Worm (Caenorhabditis elegans): ENCODE data around the gene Y116A8C.467.
"Not testable (repeated sequence)": the region's sequence is repeated elsewhere in the genome, so short reads cannot be mapped to it uniquely, and the experiment has no call there.

Gene Y116A8C.467

DNA sequence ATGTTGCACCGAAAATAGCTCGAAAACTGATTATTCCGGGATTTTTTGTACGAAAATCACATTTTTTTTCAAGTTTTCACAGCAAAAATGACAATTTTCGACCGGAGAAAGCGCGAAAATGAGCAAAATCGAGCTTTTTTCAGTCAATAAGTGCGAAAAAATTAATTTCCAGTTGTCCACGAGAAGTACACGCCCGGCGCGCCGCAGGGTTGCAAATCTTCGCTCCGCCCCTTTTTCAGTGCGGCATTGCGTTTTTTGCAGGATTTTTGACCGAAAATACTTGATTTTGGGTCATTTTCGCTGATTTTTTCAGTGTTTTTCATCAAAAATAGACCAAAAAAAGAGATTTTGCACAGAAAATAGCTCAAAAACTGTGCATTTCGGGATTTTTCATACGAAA is 20.7 kb upstream of the Y116A8C.467 start:
- TF ChIP-seq ceh-100 (GFP tag; IDR thresholded peaks at IDR 0.05) (peak; percentile 69; the same call in 1 of the 2 replicates), attf-6 (GFP tag; IDR thresholded peaks at IDR 0.05) (peak; percentile 40; the same call in 1 of the 2 replicates), mcd-1 (GFP tag; IDR thresholded peaks at IDR 0.05) (peak; percentile 47; the same call in 1 of the 2 replicates), D2030.7 (GFP tag; IDR thresholded peaks at IDR 0.05) (no peak), T07F8.4 (tag; optimal IDR thresholded peaks at IDR 0.05) (no peak), Y79H2A.3 (GFP tag; conservative IDR thresholded peaks at IDR 0.05) (no peak), snpc-4 (GFP tag; optimal IDR thresholded peaks at IDR 0.05) (no peak), snpc-4 (tag; optimal IDR thresholded peaks at IDR 0.05) (peak in 3 of 4 experiments; percentile 22 to 74 (median 30)), F39B2.1 (GFP tag; IDR thresholded peaks at IDR 0.05) (no peak)

- TF ChIP-seq ccch-3 (GFP tag; optimal IDR thresholded peaks at IDR 0.05), result no peak
- TF ChIP-seq snpc-4 (GFP tag; optimal IDR thresholded peaks at IDR 0.05), result no peak
- TF ChIP-seq snpc-4 (tag; optimal IDR thresholded peaks at IDR 0.05), result peak in 1 of 4 experiments; percentile 15
- 0 out of 2 replicates have a peak, but pooled peaks have one; percentile 24 for TF ChIP-seq attf-6 (GFP tag; IDR thresholded peaks at IDR 0.05)
These were observed 15.0 kb upstream of the Y116A8C.467 start, which contains the start of gene Y116A8C.25 for ce11 chrIV:17078649-17079048. Y116A8C.25 (minus strand) TSS chrIV:17078749.

ce11 chrIV:17076000-17076399 is 12.4 kb upstream of the Y116A8C.467 start:
- TF ChIP-seq hsf-1 (GFP tag; IDR thresholded peaks at IDR 0.05) (peak; percentile 96), attf-6 (GFP tag; IDR thresholded peaks at IDR 0.05) (peak; percentile 31; the same call in 1 of the 2 replicates)

DNA sequence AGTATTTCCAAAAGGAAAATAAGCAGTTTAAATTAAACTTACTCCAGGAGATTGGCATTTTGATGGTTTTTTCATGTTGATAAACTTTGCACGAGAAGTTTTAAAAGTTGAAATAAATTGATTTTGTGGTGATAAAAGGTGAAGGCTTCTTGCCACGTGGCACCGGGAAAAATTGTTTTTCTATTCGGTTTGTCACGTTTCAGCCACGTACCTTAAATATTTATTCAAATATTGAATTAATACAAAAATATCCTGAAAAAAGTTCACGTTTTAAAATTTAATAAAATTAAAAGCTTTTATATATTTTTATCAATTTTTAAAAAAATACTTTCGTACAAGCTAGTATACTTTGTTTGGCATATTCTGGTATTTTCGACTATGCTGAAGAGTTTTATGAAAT is 7.2 kb upstream of the Y116A8C.467 start, which contains the start of gene Y116A8C.24:
Y116A8C.24 (minus strand) TSS at position 101 of the 400 bp plus-strand sequence.
- TF ChIP-seq tbp1 (GFP tag; optimal IDR thresholded peaks at IDR 0.05); efl-1 (GFP tag; optimal IDR thresholded peaks at IDR 0.05); sdz-38 (tag; optimal IDR thresholded peaks at IDR 0.05): not testable (repeated sequence)

DNA sequence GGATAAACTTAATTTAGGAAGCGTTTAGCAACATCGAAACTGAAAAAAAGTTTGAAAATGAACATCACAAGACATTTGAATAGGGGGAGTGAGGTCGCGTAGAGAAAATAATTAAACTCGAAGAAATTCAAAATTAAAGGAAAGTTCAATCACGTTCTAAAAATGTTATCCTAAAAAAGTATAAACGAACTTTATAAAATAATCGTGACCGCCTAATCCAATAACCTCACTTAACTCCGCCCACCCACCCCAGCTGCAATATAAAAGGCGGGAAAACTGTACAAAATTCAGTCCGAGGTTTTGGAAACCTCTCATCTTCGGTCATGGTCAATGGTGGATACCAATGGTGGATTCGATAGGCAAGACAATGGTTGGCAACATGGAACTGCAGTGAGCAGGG is 1.3 kb upstream of the Y116A8C.467 start, which contains the start of gene Y116A8C.465:
Y116A8C.465 (plus strand) TSS at position 301 of the 400 bp plus-strand sequence.
- TF ChIP-seq aptf-2 (GFP tag; conservative IDR thresholded peaks at IDR 0.05); sea-2 (GFP tag; IDR thresholded peaks at IDR 0.05); Y95B8A.8 (GFP tag; IDR thresholded peaks at IDR 0.05): not testable (repeated sequence)

ce11 chrIV:17058489-17059121 is 5.0 kb downstream of the Y116A8C.467 start:
- TF ChIP-seq pbrm-1 (GFP tag; IDR thresholded peaks at IDR 0.05) (peak; percentile 58; the same call in 1 of the 2 replicates), attf-6 (GFP tag; IDR thresholded peaks at IDR 0.05) (peak; percentile 91), snpc-4 (GFP tag; optimal IDR thresholded peaks at IDR 0.05) (peak; percentile 37), snpc-4 (tag; optimal IDR thresholded peaks at IDR 0.05) (peak in 3 of 4 experiments; percentile 68 to 95 (median 85))

DNA sequence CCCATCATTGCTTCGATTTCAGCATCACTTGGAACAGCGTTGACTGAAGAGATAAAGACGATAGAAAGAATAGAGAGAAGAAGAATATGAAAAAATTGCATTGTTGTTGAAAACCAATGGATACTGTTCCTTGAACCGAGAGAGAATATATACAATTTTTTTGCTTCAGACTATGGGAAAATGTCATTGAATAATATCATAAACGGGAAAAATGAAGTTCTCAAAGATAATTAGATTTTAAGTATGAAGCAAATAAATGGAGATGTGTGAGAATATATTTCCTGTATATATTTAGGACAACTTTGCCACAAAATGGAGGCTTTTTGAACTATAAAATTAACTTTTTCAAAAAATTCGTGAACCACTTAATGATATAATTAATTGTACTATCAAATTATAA is 5.6 kb downstream of the Y116A8C.467 start, which contains the start of gene Y116A8C.44:
Y116A8C.44 (minus strand) TSS at position 101 of the 400 bp plus-strand sequence.
- TF ChIP-seq egl-18 (GFP tag; IDR thresholded peaks at IDR 0.05) (no peak), cebp-1 (GFP tag; IDR thresholded peaks at IDR 0.05) (no peak), cebp-1 (tag; optimal IDR thresholded peaks at IDR 0.05) (no peak), dpff-1 (tag; optimal IDR thresholded peaks at IDR 0.05) (no peak), lin-54 (GFP tag; optimal IDR thresholded peaks at IDR 0.05) (no peak), akir-1 (GFP tag; optimal IDR thresholded peaks at IDR 0.05) (no peak), nhr-90 (tag; optimal IDR thresholded peaks at IDR 0.05) (no peak), snpc-3.4 (tag; optimal IDR thresholded peaks at IDR 0.05) (no peak), sdz-38 (tag; optimal IDR thresholded peaks at IDR 0.05) (no peak), K11D2.4 (GFP tag; IDR thresholded peaks at IDR 0.05) (no peak), dox-1 (GFP tag; IDR thresholded peaks at IDR 0.05) (no peak), rec-8 (tag; optimal IDR thresholded peaks at IDR 0.05) (no peak), lag-1 (GFP tag; IDR thresholded peaks at IDR 0.05) (no peak), chd-7 (tag; optimal IDR thresholded peaks at IDR 0.05) (no peak), F49E8.2 (tag; optimal IDR thresholded peaks at IDR 0.05; ENCODE audit: insufficient read depth) (no peak)
